Fruit fly (Drosophila melanogaster): ENCODE measurements around the gene eIF5B.
A peak's percentile ranks its signal among the peaks of the same experiment; 100 is the strongest.

eIF5B gene

dm6 chr3L:3431061-3431648 lies 29.6 kb downstream of the eIF5B start (continued):
- peak; percentile 19 for TF ChIP-seq grn (GFP tag; optimal IDR thresholded peaks at IDR 0.05)
- no peak for TF ChIP-seq CG12219 (GFP tag; optimal IDR thresholded peaks at IDR 0.05)
- no peak for TF ChIP-seq Hr39 (optimal IDR thresholded peaks at IDR 0.05)

dm6 chr3L:3427037-3427436 lies 33.7 kb downstream of the eIF5B start:
- peak; percentile 33 for TF ChIP-seq CG13894 (tag; optimal IDR thresholded peaks at IDR 0.05)
- TF ChIP-seq nerfin-1 (tag; optimal IDR thresholded peaks at IDR 0.05) = peak; percentile 2
- TF ChIP-seq Mes4 (GFP tag; optimal IDR thresholded peaks at IDR 0.05) = no peak
- no peak for TF ChIP-seq CG15514 (GFP tag; optimal IDR thresholded peaks at IDR 0.05)
- no peak for TF ChIP-seq CG1792 (GFP tag; optimal IDR thresholded peaks at IDR 0.05)
- no peak for TF ChIP-seq CG31388 (GFP tag; optimal IDR thresholded peaks at IDR 0.05)
- TF ChIP-seq dysf (GFP tag; IDR thresholded peaks at IDR 0.05) = 0 out of 3 replicates have a peak, but pooled peaks have one; percentile 12
- TF ChIP-seq CG12942 (GFP tag; optimal IDR thresholded peaks at IDR 0.05) = no peak
- peak; percentile 81; the same call in 1 of the 2 replicates for TF ChIP-seq onecut (GFP tag; IDR thresholded peaks at IDR 0.05)
- no peak for TF ChIP-seq repo (GFP tag; optimal IDR thresholded peaks at IDR 0.05)
- 0 out of 2 replicates have a peak, but pooled peaks have one; percentile 4 for TF ChIP-seq CG9932 (GFP tag; IDR thresholded peaks at IDR 0.05)
- peak; percentile 43; the same call in 1 of the 3 replicates for TF ChIP-seq CG34422 (GFP tag; IDR thresholded peaks at IDR 0.05)
- no peak for TF ChIP-seq CG13123 (GFP tag; optimal IDR thresholded peaks at IDR 0.05)
- no peak for TF ChIP-seq CG3163 (GFP tag; optimal IDR thresholded peaks at IDR 0.05)
- no peak for TF ChIP-seq Ets65A (GFP tag)
- no peak for TF ChIP-seq so (GFP tag; IDR thresholded peaks at IDR 0.05)
- TF ChIP-seq chinmo (GFP tag; IDR thresholded peaks at IDR 0.05; ENCODE audit: partially characterized antibody) = 0 out of 4 replicates have a peak, but pooled peaks have one; percentile 67
- TF ChIP-seq Bgb (GFP tag; IDR thresholded peaks at IDR 0.05; ENCODE audit: partially characterized antibody) = no peak
- no peak for TF ChIP-seq Ssrp (tag; optimal IDR thresholded peaks at IDR 0.05)
- TF ChIP-seq row (GFP tag; IDR thresholded peaks at IDR 0.05) = 0 out of 3 replicates have a peak, but pooled peaks have one; percentile 8
- TF ChIP-seq vnd (GFP tag; IDR thresholded peaks at IDR 0.05; ENCODE audit: partially characterized antibody) = 0 out of 3 replicates have a peak, but pooled peaks have one; percentile 10
- TF ChIP-seq abd-A (tag; optimal IDR thresholded peaks at IDR 0.05) = peak; percentile 80
- TF ChIP-seq CG17568 (GFP tag; optimal IDR thresholded peaks at IDR 0.05) = no peak
- no peak for TF ChIP-seq CG16863 (GFP tag; optimal IDR thresholded peaks at IDR 0.05)
- no peak for TF ChIP-seq kah (GFP tag; optimal IDR thresholded peaks at IDR 0.05)
- TF ChIP-seq ewg (GFP tag; optimal IDR thresholded peaks at IDR 0.05) = peak; percentile 67
- peak; percentile 6; the same call in 1 of the 2 replicates for TF ChIP-seq Adf1 (GFP tag; IDR thresholded peaks at IDR 0.05)
- 0 out of 2 replicates have a peak, but pooled peaks have one; percentile 11 for TF ChIP-seq sob (GFP tag; IDR thresholded peaks at IDR 0.05)
- no peak for TF ChIP-seq Lim3 (GFP tag; IDR thresholded peaks at IDR 0.05)
- TF ChIP-seq Deaf1 (tag; optimal IDR thresholded peaks at IDR 0.05) = peak; percentile 91
- no peak for TF ChIP-seq gfzf (GFP tag; optimal IDR thresholded peaks at IDR 0.05)
- 0 out of 3 replicates have a peak, but pooled peaks have one; percentile 41 for TF ChIP-seq CG11456 (GFP tag; IDR thresholded peaks at IDR 0.05)
- peak; percentile 18 for TF ChIP-seq Hmr (GFP tag; optimal IDR thresholded peaks at IDR 0.05)

dm6 chr3L:3424846-3425245 lies 35.9 kb downstream of the eIF5B start, which contains the start of gene sty:
TSS of gene sty (minus strand) at chr3L:3424935.
- no peak for TF ChIP-seq CG8388 (GFP tag; optimal IDR thresholded peaks at IDR 0.05)
- TF ChIP-seq Med (GFP tag) = peak; percentile 56
- 0 out of 2 replicates have a peak, but pooled peaks have one; percentile 7 for TF ChIP-seq Drgx (GFP tag; IDR thresholded peaks at IDR 0.05)
